Worm (Caenorhabditis elegans) whole organism, L2 larva: Measurements from ENCODE around the gene lido-2.

ENCODE experiments used
- C34F6.9 ChIP-seq: fragments of 150-350 bp; optimal IDR thresholded peaks from 2 replicates; lab custom pipeline; 2014; ENCODE audit warnings: missing biosample characterization, missing genetic modification characterization
- F13H6.1 ChIP-seq: sonication (generic microtip); optimal IDR thresholded peaks from 2 replicates; lab custom pipeline; 2016; ENCODE audit warnings: missing genetic modification characterization, missing compliant biosample characterization
- R02D3.7 ChIP-seq: fragments of 150-350 bp; optimal IDR thresholded peaks from 2 replicates; lab custom pipeline; 2014; ENCODE audit warnings: missing biosample characterization, missing genetic modification characterization
- Y55F3AM.14 ChIP-seq: fragments of 200-800 bp; sonication (Bioruptor generic); optimal IDR thresholded peaks from 2 replicates; lab custom pipeline; 2018; ENCODE audit warnings: mild to moderate bottlenecking, missing genetic modification characterization, missing compliant biosample characterization
- ZK546.5 ChIP-seq: sonication (generic microtip); optimal IDR thresholded peaks from 2 replicates; lab custom pipeline; 2017; ENCODE audit warnings: missing biosample characterization, missing genetic modification characterization
- alr-1 ChIP-seq: fragments of 150-350 bp; optimal IDR thresholded peaks from 2 replicates; lab custom pipeline; 2014; ENCODE audit warnings: missing biosample characterization, missing genetic modification characterization
- ama-1 ChIP-seq: fragments of 150-350 bp; optimal IDR thresholded peaks from 2 replicates; lab custom pipeline; 2018; ENCODE audit warnings: inconsistent platforms
- blmp-1 ChIP-seq: sonication (generic microtip); optimal IDR thresholded peaks from 2 replicates; lab custom pipeline; 2017; ENCODE audit warnings: missing genetic modification characterization, mild to moderate bottlenecking, missing compliant biosample characterization, antibody characterized with exemption, moderate library complexity; ENCODE audit not compliant: insufficient read depth
- ceh-16 ChIP-seq: fragments of 150-350 bp; optimal IDR thresholded peaks from 2 replicates; lab custom pipeline; 2014; ENCODE audit warnings: missing biosample characterization, missing genetic modification characterization
- ceh-82 ChIP-seq: fragments of 150-350 bp; optimal IDR thresholded peaks from 2 replicates; lab custom pipeline; 2014; ENCODE audit warnings: missing biosample characterization, missing genetic modification characterization
- crh-2 ChIP-seq: sonication (generic microtip); optimal IDR thresholded peaks from 2 replicates; lab custom pipeline; 2017; ENCODE audit warnings: missing biosample characterization, missing genetic modification characterization
- dmd-4 ChIP-seq: sonication (generic microtip); optimal IDR thresholded peaks from 2 replicates; lab custom pipeline; 2017; ENCODE audit warnings: missing biosample characterization, missing genetic modification characterization
- egl-27 ChIP-seq: sonication (generic microtip); optimal IDR thresholded peaks from 3 replicates; lab custom pipeline; 2017; ENCODE audit warnings: missing biosample characterization, missing genetic modification reagents, missing genetic modification characterization
- elt-1 ChIP-seq: fragments of 150-350 bp; optimal IDR thresholded peaks from 2 replicates; lab custom pipeline; 2014; ENCODE audit warnings: missing biosample characterization, missing genetic modification characterization
- elt-3 ChIP-seq: sonication (generic microtip); optimal IDR thresholded peaks from 2 replicates; lab custom pipeline; 2017; ENCODE audit warnings: missing biosample characterization, missing genetic modification characterization
- gmeb-1 ChIP-seq: fragments of 150-350 bp; optimal IDR thresholded peaks from 2 replicates; lab custom pipeline; 2014; ENCODE audit warnings: missing biosample characterization, missing genetic modification characterization
- lin-11 ChIP-seq: fragments of 150-350 bp; sonication (generic microtip); optimal IDR thresholded peaks from 2 replicates; lab custom pipeline; 2014; ENCODE audit warnings: missing biosample characterization, missing genetic modification characterization, inconsistent platforms, mixed read lengths
- lin-13 ChIP-seq: fragments of 150-350 bp; optimal IDR thresholded peaks from 2 replicates; lab custom pipeline; 2014; ENCODE audit warnings: missing biosample characterization, missing genetic modification reagents, missing genetic modification characterization
- lin-39 ChIP-seq: fragments of 150-350 bp; optimal IDR thresholded peaks from 2 replicates; lab custom pipeline; 2014; ENCODE audit warnings: missing biosample characterization, missing genetic modification reagents, missing genetic modification characterization
- lsy-2 ChIP-seq, 2 experiments: fragments of 150-350 bp in 1 of 2; sonication (generic microtip) in 1 of 2; optimal IDR thresholded peaks; 2 replicates each; lab custom pipeline; 2014 to 2017; ENCODE audit warnings: missing biosample characterization in 2 of 2, missing genetic modification characterization in 2 of 2
- mab-5 ChIP-seq: fragments of 150-350 bp; optimal IDR thresholded peaks from 2 replicates; lab custom pipeline; 2014; ENCODE audit warnings: missing biosample characterization, missing genetic modification characterization
- nhr-11 ChIP-seq: fragments of 150-350 bp; optimal IDR thresholded peaks from 2 replicates; lab custom pipeline; 2014; ENCODE audit warnings: missing biosample characterization, missing genetic modification characterization
- nhr-12 ChIP-seq: fragments of 150-350 bp; optimal IDR thresholded peaks from 2 replicates; lab custom pipeline; 2014; ENCODE audit warnings: missing biosample characterization, missing genetic modification characterization
- nhr-129 ChIP-seq: fragments of 150-350 bp; optimal IDR thresholded peaks from 2 replicates; lab custom pipeline; 2014; ENCODE audit warnings: missing biosample characterization, missing genetic modification characterization
- nhr-21 ChIP-seq: fragments of 150-350 bp; optimal IDR thresholded peaks from 2 replicates; lab custom pipeline; 2014; ENCODE audit warnings: missing biosample characterization, missing genetic modification characterization
- nhr-23 ChIP-seq: fragments of 150-350 bp; optimal IDR thresholded peaks from 2 replicates; lab custom pipeline; 2014; ENCODE audit warnings: missing biosample characterization, missing genetic modification reagents, missing genetic modification characterization
- nhr-237 ChIP-seq: fragments of 150-350 bp; optimal IDR thresholded peaks from 2 replicates; lab custom pipeline; 2014; ENCODE audit warnings: missing biosample characterization, missing genetic modification characterization
- nhr-6 ChIP-seq: fragments of 150-350 bp; optimal IDR thresholded peaks from 2 replicates; lab custom pipeline; 2014; ENCODE audit warnings: missing biosample characterization, missing genetic modification characterization
- nhr-77 ChIP-seq: fragments of 150-350 bp; optimal IDR thresholded peaks from 2 replicates; lab custom pipeline; 2014; ENCODE audit warnings: missing biosample characterization, missing genetic modification characterization
- peb-1 ChIP-seq: fragments of 150-350 bp; optimal IDR thresholded peaks from 2 replicates; lab custom pipeline; 2014; ENCODE audit warnings: missing biosample characterization, missing genetic modification characterization
- sem-4 ChIP-seq: fragments of 150-350 bp; optimal IDR thresholded peaks from 2 replicates; lab custom pipeline; 2014; ENCODE audit warnings: missing biosample characterization, missing genetic modification reagents, missing genetic modification characterization
- skn-1 ChIP-seq: sonication (generic microtip); optimal IDR thresholded peaks from 2 replicates; lab custom pipeline; 2017; ENCODE audit warnings: missing biosample characterization, missing genetic modification characterization
- sma-3 ChIP-seq: sonication (generic microtip); optimal IDR thresholded peaks from 2 replicates; lab custom pipeline; 2016; ENCODE audit warnings: missing genetic modification reagents, missing genetic modification characterization, missing compliant biosample characterization
- sma-9 ChIP-seq, 2 experiments: fragments of 150-350 bp in 1 of 2; sonication (generic microtip) in 1 of 2; optimal IDR thresholded peaks; 2 replicates each; lab custom pipeline; 2014 to 2016; ENCODE audit warnings: missing genetic modification characterization in 2 of 2, mild to moderate bottlenecking in 1 of 2, missing biosample characterization in 1 of 2, missing compliant biosample characterization in 1 of 2, missing genetic modification reagents in 1 of 2, moderate library complexity in 1 of 2
- snpc-4 ChIP-seq: fragments of 150-350 bp; optimal IDR thresholded peaks from 2 replicates; lab custom pipeline; 2014; ENCODE audit warnings: missing biosample characterization, missing genetic modification characterization
- unc-55 ChIP-seq: fragments of 150-350 bp; sonication (generic microtip); optimal IDR thresholded peaks from 3 replicates; lab custom pipeline; 2014; ENCODE audit warnings: missing biosample characterization, missing genetic modification reagents, missing genetic modification characterization
- unc-62 ChIP-seq: fragments of 150-350 bp; optimal IDR thresholded peaks from 2 replicates; lab custom pipeline; 2014; ENCODE audit warnings: missing biosample characterization, missing genetic modification reagents, missing genetic modification characterization
- zag-1 ChIP-seq: fragments of 150-350 bp; optimal IDR thresholded peaks from 2 replicates; lab custom pipeline; 2014; ENCODE audit warnings: missing biosample characterization, missing genetic modification characterization
- ztf-1 ChIP-seq: fragments of 200-800 bp; sonication (Bioruptor generic); conservative IDR thresholded peaks from 2 replicates; pipeline ENCODE4 v1.3.6; 2022; ENCODE audit warnings: missing genetic modification characterization, missing compliant biosample characterization
- ztf-11 ChIP-seq: sonication (generic microtip); optimal IDR thresholded peaks from 2 replicates; lab custom pipeline; 2017; ENCODE audit warnings: missing biosample characterization, missing genetic modification characterization

The lido-2 gene

DNA sequence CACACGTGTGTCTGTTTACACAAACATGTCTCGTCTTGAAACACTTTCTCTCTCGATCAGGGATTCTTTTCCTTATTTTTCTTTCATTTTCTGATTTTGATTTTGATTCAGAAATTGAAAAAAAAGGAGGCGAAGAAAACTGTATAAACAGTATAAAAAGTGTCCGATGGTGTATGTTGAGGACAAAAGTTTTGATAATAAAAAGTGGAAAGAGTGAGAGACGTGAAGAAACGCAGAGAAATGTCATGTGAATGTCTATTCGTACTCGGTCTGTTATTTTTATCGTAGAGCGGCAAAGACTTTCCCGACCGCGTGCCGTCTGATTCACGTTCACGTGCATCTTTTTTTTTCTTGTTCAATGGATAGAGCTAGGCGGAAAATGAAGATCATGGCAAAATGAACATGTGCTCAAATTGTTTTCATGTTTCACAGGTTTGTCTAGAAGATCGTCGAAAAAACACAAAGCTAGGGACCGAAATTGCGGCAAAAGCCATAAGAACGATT is 36.8 kb downstream of the lido-2 start (continued):
- no peak for TF ChIP-seq ztf-1 (GFP tag; lab: Robert Waterston, UW)
- TF ChIP-seq nhr-11 (tag; lab: Kevin White, UChicago), result no peak

DNA sequence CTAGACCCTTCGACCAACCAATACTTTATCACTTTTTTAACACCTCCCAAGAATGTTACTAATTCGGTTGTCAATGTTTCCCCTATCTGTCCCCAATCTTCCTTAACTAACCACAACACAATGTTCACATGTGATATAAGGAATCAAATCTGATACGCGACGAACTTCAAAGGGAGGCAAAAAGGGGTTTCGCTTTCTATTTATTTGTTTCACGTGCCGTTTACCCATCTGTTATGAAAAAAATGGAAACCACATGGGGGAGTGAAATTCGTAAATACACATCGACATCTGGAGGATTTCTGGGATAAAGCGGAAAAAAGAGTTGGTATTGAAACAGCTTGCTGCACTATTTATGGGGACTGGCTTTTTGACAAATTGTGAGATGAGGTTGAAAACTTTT is 38.4 kb downstream of the lido-2 start:
- no peak for TF ChIP-seq alr-1 (tag; lab: Kevin White, UChicago)
- no peak for TF ChIP-seq nhr-77 (tag; lab: Kevin White, UChicago)
- TF ChIP-seq unc-62 (GFP tag; lab: Kevin White, UChicago), result no peak
- TF ChIP-seq C34F6.9 (tag; lab: Kevin White, UChicago), result no peak
- no peak for TF ChIP-seq nhr-237 (tag; lab: Kevin White, UChicago)
- TF ChIP-seq nhr-11 (tag; lab: Kevin White, UChicago), result no peak
- peak; percentile 57 for TF ChIP-seq sma-9 (GFP tag; optimal IDR thresholded peaks at IDR 0.05; lab: Kevin White, UChicago)
- no peak for TF ChIP-seq sma-9 (tag; optimal IDR thresholded peaks at IDR 0.05; lab: Kevin White, UChicago)
- TF ChIP-seq blmp-1 (tag; lab: Kevin White, UChicago), result peak; percentile 71
- TF ChIP-seq Y55F3AM.14 (GFP tag; lab: Kevin White, UChicago), result no peak
- TF ChIP-seq lin-13 (GFP tag; lab: Kevin White, UChicago), result no peak
- peak; percentile 6 for TF ChIP-seq ama-1 (lab: Kevin White, UChicago)
- no peak for TF ChIP-seq elt-3
- no peak for TF ChIP-seq ztf-1 (GFP tag; lab: Robert Waterston, UW)
- no peak for TF ChIP-seq nhr-23
- no peak for TF ChIP-seq mab-5 (tag; lab: Kevin White, UChicago)
- TF ChIP-seq sma-3, result peak; percentile 8
- no peak for TF ChIP-seq ceh-16 (tag; lab: Kevin White, UChicago)
- TF ChIP-seq F13H6.1, result no peak
- no peak for TF ChIP-seq dmd-4
- TF ChIP-seq nhr-129, result peak; percentile 54
- TF ChIP-seq sem-4 (tag; lab: Kevin White, UChicago), result no peak
- no peak for TF ChIP-seq gmeb-1
- no peak for TF ChIP-seq lsy-2 (tag; optimal IDR thresholded peaks at IDR 0.05; lab: Kevin White, UChicago)
- TF ChIP-seq nhr-21, result peak; percentile 22
- TF ChIP-seq elt-1, result no peak
- TF ChIP-seq peb-1 (tag; lab: Kevin White, UChicago), result no peak
- no peak for TF ChIP-seq nhr-6 (tag; lab: Kevin White, UChicago)
- TF ChIP-seq skn-1 (tag; lab: Kevin White, UChicago), result no peak
- no peak for TF ChIP-seq egl-27 (tag; lab: Kevin White, UChicago)
- TF ChIP-seq nhr-12 (tag; lab: Kevin White, UChicago), result no peak
- TF ChIP-seq crh-2 (tag; lab: Kevin White, UChicago), result peak; percentile 3
- TF ChIP-seq R02D3.7, result no peak
- TF ChIP-seq ZK546.5 (tag; lab: Kevin White, UChicago), result no peak
- TF ChIP-seq zag-1, result no peak
- TF ChIP-seq lin-11, result no peak
- TF ChIP-seq ceh-82, result no peak

DNA sequence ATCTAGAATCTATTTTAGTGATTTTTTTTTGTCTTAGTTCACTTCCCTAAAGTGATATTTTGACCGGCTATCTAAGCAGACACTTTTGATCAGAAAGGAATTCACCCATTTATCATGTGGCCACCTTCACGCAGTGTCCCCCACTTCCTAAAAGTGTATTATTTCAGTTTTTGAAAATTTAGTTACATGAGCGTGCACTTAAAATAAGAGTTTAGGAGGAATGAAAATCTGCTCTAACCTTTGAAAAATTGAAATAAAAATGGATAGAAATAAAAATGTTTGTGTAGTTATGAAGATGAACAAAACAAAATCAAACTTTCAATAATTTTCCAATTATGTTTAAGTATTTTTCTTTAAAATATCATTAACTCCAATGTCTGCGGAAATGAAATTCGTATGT is 40.8 kb downstream of the lido-2 start:
- TF ChIP-seq lin-13 (GFP tag; lab: Kevin White, UChicago), result no peak
- no peak for TF ChIP-seq ceh-16 (tag; lab: Kevin White, UChicago)
- TF ChIP-seq egl-27 (tag; lab: Kevin White, UChicago), result no peak
- TF ChIP-seq F13H6.1, result no peak
- TF ChIP-seq sma-9 (GFP tag; optimal IDR thresholded peaks at IDR 0.05; lab: Kevin White, UChicago), result no peak
- TF ChIP-seq sma-9 (tag; optimal IDR thresholded peaks at IDR 0.05; lab: Kevin White, UChicago), result no peak
- no peak for TF ChIP-seq lin-39
- no peak for TF ChIP-seq nhr-129
- TF ChIP-seq ztf-11 (tag; lab: Kevin White, UChicago), result no peak
- TF ChIP-seq nhr-21, result no peak
- TF ChIP-seq zag-1, result no peak
- TF ChIP-seq nhr-237 (tag; lab: Kevin White, UChicago), result no peak
- TF ChIP-seq, all 48 proteins: peak for 0

DNA sequence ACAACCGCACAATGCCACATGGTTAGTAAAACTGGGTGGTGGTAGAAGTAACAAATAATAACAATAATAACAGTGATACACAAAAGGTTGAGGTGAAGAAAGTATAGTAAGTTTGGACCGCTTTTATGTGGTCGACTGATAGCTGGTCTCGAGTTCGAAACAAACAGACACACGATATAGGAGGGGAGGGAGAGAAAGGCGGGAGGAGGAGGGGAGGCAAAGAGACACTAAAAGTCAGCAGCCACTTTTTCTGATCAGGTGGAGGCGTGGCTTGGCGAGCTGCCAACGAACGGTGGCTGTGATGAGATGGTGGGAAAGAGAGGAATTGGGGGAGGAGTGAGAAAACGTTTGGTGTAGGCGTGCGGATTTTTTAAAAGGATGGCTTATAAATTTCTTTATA is 42.2 kb downstream of the lido-2 start:
- TF ChIP-seq unc-55 (GFP tag; lab: Kevin White, UChicago) (no peak), nhr-129 (peak; percentile 59), gmeb-1 (no peak), dmd-4 (no peak), nhr-237 (tag; lab: Kevin White, UChicago) (no peak), ama-1 (lab: Kevin White, UChicago) (peak; percentile 79), ceh-82 (no peak), snpc-4 (tag; lab: Kevin White, UChicago) (no peak), sma-9 (GFP tag; optimal IDR thresholded peaks at IDR 0.05; lab: Kevin White, UChicago) (peak; percentile 33), sma-9 (tag; optimal IDR thresholded peaks at IDR 0.05; lab: Kevin White, UChicago) (no peak), blmp-1 (tag; lab: Kevin White, UChicago) (peak; percentile 14), F13H6.1 (no peak)
- TF ChIP-seq, all 48 proteins: peak for 4
